Worm (Caenorhabditis elegans) whole organism, L1 larva: ENCODE data around the gene srw-13.
A peak's percentile ranks its signal among the peaks of the same experiment; 100 is the strongest.

ENCODE experiments used
- C04F5.9 ChIP-seq: sonication (generic microtip); optimal IDR thresholded peaks from 2 replicates; lab custom pipeline; 2016; ENCODE audit warnings: missing genetic modification characterization, missing compliant biosample characterization
- C16A3.4 ChIP-seq: fragments of 150-350 bp; optimal IDR thresholded peaks from 2 replicates; lab custom pipeline; 2014; ENCODE audit warnings: missing biosample characterization, missing genetic modification characterization
- F16B12.6 ChIP-seq: fragments of 150-350 bp; optimal IDR thresholded peaks from 2 replicates; lab custom pipeline; 2014; ENCODE audit warnings: missing biosample characterization, missing genetic modification characterization
- Y116A8C.19 ChIP-seq: sonication (generic microtip); optimal IDR thresholded peaks from 2 replicates; lab custom pipeline; 2016; ENCODE audit warnings: missing compliant biosample characterization, missing genetic modification characterization, borderline replicate concordance
- aha-1 ChIP-seq: fragments of 150-350 bp; optimal IDR thresholded peaks from 2 replicates; lab custom pipeline; 2014; ENCODE audit warnings: missing biosample characterization, missing genetic modification characterization
- alr-1 ChIP-seq: fragments of 200-800 bp; sonication (Bioruptor generic); optimal IDR thresholded peaks from 2 replicates; lab custom pipeline; 2018; ENCODE audit warnings: borderline replicate concordance, mild to moderate bottlenecking, missing genetic modification characterization, missing compliant biosample characterization
- aly-2 ChIP-seq: fragments of 150-350 bp; optimal IDR thresholded peaks from 2 replicates; lab custom pipeline; 2014; ENCODE audit warnings: missing biosample characterization, missing genetic modification characterization
- ama-1 ChIP-seq: fragments of 150-350 bp; optimal IDR thresholded peaks from 2 replicates; lab custom pipeline; 2014
- blmp-1 ChIP-seq: fragments of 150-350 bp; optimal IDR thresholded peaks from 2 replicates; lab custom pipeline; 2014; ENCODE audit warnings: missing biosample characterization, missing genetic modification characterization
- ceh-8 ChIP-seq: fragments of 200-800 bp; sonication (Bioruptor generic); optimal IDR thresholded peaks from 2 replicates; lab custom pipeline; 2018; ENCODE audit warnings: mild to moderate bottlenecking, missing genetic modification characterization, moderate library complexity, missing compliant biosample characterization
- ceh-88 ChIP-seq: fragments of 200-800 bp; sonication (Bioruptor generic); IDR thresholded peaks from 2 replicates; pipeline ENCODE4 v1.3.6; 2022; ENCODE audit warnings: missing genetic modification characterization, missing compliant biosample characterization
- ceh-90 ChIP-seq: sonication (generic microtip); optimal IDR thresholded peaks from 2 replicates; lab custom pipeline; 2016; ENCODE audit warnings: missing genetic modification characterization, missing compliant biosample characterization
- dpl-1 ChIP-seq, 3 experiments: fragments of 150-350 bp in 2 of 3; sonication (generic microtip) in 1 of 3; optimal IDR thresholded peaks; 2 replicates each; lab custom pipeline; 2014 to 2017; ENCODE audit warnings: missing biosample characterization in 3 of 3, missing genetic modification characterization in 3 of 3, missing genetic modification reagents in 3 of 3
- dsc-1 ChIP-seq: sonication (generic microtip); optimal IDR thresholded peaks from 2 replicates; lab custom pipeline; 2016; ENCODE audit warnings: mild to moderate bottlenecking, missing genetic modification characterization, missing compliant biosample characterization
- efl-1 ChIP-seq, 4 experiments: fragments of 150-350 bp; optimal IDR thresholded peaks in 3 of 4; peaks in 1 of 4; 1 replicate in 1 of 4; 2 replicates in 3 of 4; lab custom pipeline; 2014; ENCODE audit warnings: missing biosample characterization in 2 of 4, missing genetic modification characterization in 2 of 4, missing genetic modification reagents in 2 of 4
- efl-3 ChIP-seq: fragments of 200-800 bp; sonication (Bioruptor generic); optimal IDR thresholded peaks from 2 replicates; lab custom pipeline; 2018; ENCODE audit warnings: mild to moderate bottlenecking, missing genetic modification characterization, missing compliant biosample characterization
- egl-13 ChIP-seq: sonication (generic microtip); optimal IDR thresholded peaks from 2 replicates; lab custom pipeline; 2016; ENCODE audit warnings: missing genotype, missing genetic modification reagents, missing genetic modification characterization, missing compliant biosample characterization
- fkh-10 ChIP-seq: sonication (generic microtip); optimal IDR thresholded peaks from 2 replicates; lab custom pipeline; 2017; ENCODE audit warnings: missing biosample characterization, missing genetic modification reagents, missing genetic modification characterization
- fkh-4 ChIP-seq: sonication (generic microtip); optimal IDR thresholded peaks from 2 replicates; lab custom pipeline; 2016; ENCODE audit warnings: missing compliant biosample characterization, missing genetic modification characterization, borderline replicate concordance
- fkh-8 ChIP-seq: sonication (generic microtip); optimal IDR thresholded peaks from 2 replicates; lab custom pipeline; 2016; ENCODE audit warnings: mild to moderate bottlenecking, missing genetic modification characterization, missing compliant biosample characterization
- fos-1 ChIP-seq: fragments of 150-350 bp; optimal IDR thresholded peaks from 2 replicates; lab custom pipeline; 2014; ENCODE audit warnings: missing biosample characterization, missing genetic modification characterization
- grh-1 ChIP-seq: fragments of 200-800 bp; sonication (Bioruptor generic); IDR thresholded peaks from 2 replicates; pipeline ENCODE4 v1.3.6; 2022; ENCODE audit warnings: missing genetic modification reagents, missing genetic modification characterization, missing compliant biosample characterization
- hpl-2 ChIP-seq: fragments of 150-350 bp; optimal IDR thresholded peaks from 2 replicates; lab custom pipeline; 2014; ENCODE audit warnings: missing biosample characterization, missing genetic modification reagents, missing genetic modification characterization
- irx-1 ChIP-seq: sonication (generic microtip); optimal IDR thresholded peaks from 2 replicates; lab custom pipeline; 2016; ENCODE audit warnings: missing genetic modification characterization, missing compliant biosample characterization
- jun-1 ChIP-seq: fragments of 150-350 bp; optimal IDR thresholded peaks from 2 replicates; lab custom pipeline; 2014; ENCODE audit warnings: missing biosample characterization, missing genetic modification reagents, missing genetic modification characterization
- lin-13 ChIP-seq: fragments of 150-350 bp; optimal IDR thresholded peaks from 2 replicates; lab custom pipeline; 2014; ENCODE audit warnings: missing biosample characterization, missing genetic modification reagents, missing genetic modification characterization
- lin-14 ChIP-seq: fragments of 200-800 bp; sonication (Bioruptor generic); optimal IDR thresholded peaks from 2 replicates; lab custom pipeline; 2018; ENCODE audit warnings: mild to moderate bottlenecking, missing genetic modification characterization, moderate library complexity, missing compliant biosample characterization
- lin-35 ChIP-seq, 2 experiments: fragments of 150-350 bp; optimal IDR thresholded peaks; 2 replicates each; lab custom pipeline; 2014; ENCODE audit warnings: missing biosample characterization in 2 of 2, missing genetic modification characterization in 2 of 2, missing genetic modification reagents in 2 of 2
- lir-3 ChIP-seq: sonication (generic microtip); optimal IDR thresholded peaks from 2 replicates; lab custom pipeline; 2016; ENCODE audit warnings: mild to moderate bottlenecking, missing genetic modification characterization, moderate library complexity, missing compliant biosample characterization; ENCODE audit not compliant: poor library complexity
- mab-9 ChIP-seq: fragments of 200-800 bp; sonication (Bioruptor generic); IDR thresholded peaks from 2 replicates; pipeline ENCODE4 v1.3.6; 2022; ENCODE audit warnings: missing genetic modification reagents, missing genetic modification characterization, missing compliant biosample characterization
- mdl-1 ChIP-seq, 2 experiments: fragments of 150-350 bp; optimal IDR thresholded peaks; 2 replicates each; lab custom pipeline; 2014 to 2017; ENCODE audit warnings: missing biosample characterization in 2 of 2, missing genetic modification characterization in 2 of 2, inconsistent platforms in 1 of 2
- mep-1 ChIP-seq: fragments of 150-350 bp; optimal IDR thresholded peaks from 2 replicates; lab custom pipeline; 2014; ENCODE audit warnings: missing biosample characterization, missing genetic modification characterization
- nhr-12 ChIP-seq: sonication (generic microtip); optimal IDR thresholded peaks from 2 replicates; lab custom pipeline; 2017; ENCODE audit warnings: missing biosample characterization, missing genetic modification characterization
- nhr-19 ChIP-seq: fragments of 200-800 bp; sonication (Bioruptor generic); conservative IDR thresholded peaks from 2 replicates; pipeline ENCODE4 v1.3.6; 2022; ENCODE audit warnings: missing genetic modification characterization, missing compliant biosample characterization
- nhr-20 ChIP-seq: sonication (generic microtip); optimal IDR thresholded peaks from 2 replicates; lab custom pipeline; 2016; ENCODE audit warnings: mild to moderate bottlenecking, missing genetic modification characterization, missing compliant biosample characterization
- nhr-237 ChIP-seq: fragments of 150-350 bp; optimal IDR thresholded peaks from 2 replicates; lab custom pipeline; 2014; ENCODE audit warnings: missing biosample characterization, missing genetic modification characterization
- nhr-28 ChIP-seq: fragments of 150-350 bp; optimal IDR thresholded peaks from 2 replicates; lab custom pipeline; 2014; ENCODE audit warnings: missing biosample characterization, missing genetic modification characterization
- nhr-71 ChIP-seq: sonication (generic microtip); optimal IDR thresholded peaks from 2 replicates; lab custom pipeline; 2016; ENCODE audit warnings: mild to moderate bottlenecking, missing genetic modification characterization, moderate library complexity, missing compliant biosample characterization
- nhr-76 ChIP-seq: sonication (generic microtip); optimal IDR thresholded peaks from 2 replicates; lab custom pipeline; 2017; ENCODE audit warnings: missing biosample characterization, missing genetic modification characterization
- nhr-90 ChIP-seq: sonication (generic microtip); optimal IDR thresholded peaks from 2 replicates; lab custom pipeline; 2016; ENCODE audit warnings: mild to moderate bottlenecking, missing genetic modification characterization, missing compliant biosample characterization; ENCODE audit not compliant: poor library complexity
- pax-3 ChIP-seq: fragments of 200-800 bp; sonication (Bioruptor generic); optimal IDR thresholded peaks from 2 replicates; lab custom pipeline; 2018; ENCODE audit warnings: mild to moderate bottlenecking, missing genetic modification characterization, moderate library complexity, missing compliant biosample characterization
- pqm-1 ChIP-seq: sonication (generic microtip); optimal IDR thresholded peaks from 3 replicates; lab custom pipeline; 2017; ENCODE audit warnings: missing biosample characterization, missing genetic modification characterization
- rnt-1 ChIP-seq: sonication (generic microtip); optimal IDR thresholded peaks from 2 replicates; lab custom pipeline; 2016; ENCODE audit warnings: mild to moderate bottlenecking, missing genetic modification characterization, moderate library complexity, missing compliant biosample characterization
- tlp-1 ChIP-seq: fragments of 150-350 bp; optimal IDR thresholded peaks from 2 replicates; lab custom pipeline; 2014; ENCODE audit warnings: missing biosample characterization, missing genetic modification characterization
- unc-130 ChIP-seq: fragments of 150-350 bp; optimal IDR thresholded peaks from 2 replicates; lab custom pipeline; 2017; ENCODE audit warnings: missing biosample characterization, missing genetic modification characterization, inconsistent platforms
- unc-30 ChIP-seq: sonication (generic microtip); optimal IDR thresholded peaks from 2 replicates; lab custom pipeline; 2017; ENCODE audit warnings: missing biosample characterization, missing genetic modification characterization
- unc-62 ChIP-seq: fragments of 150-350 bp; optimal IDR thresholded peaks from 2 replicates; lab custom pipeline; 2014; ENCODE audit warnings: missing biosample characterization, missing genetic modification reagents, missing genetic modification characterization
- unc-86 ChIP-seq: sonication (generic microtip); optimal IDR thresholded peaks from 2 replicates; lab custom pipeline; 2016; ENCODE audit warnings: missing genetic modification characterization, missing compliant biosample characterization
- unc-98 ChIP-seq: fragments of 200-800 bp; sonication (Bioruptor generic); IDR thresholded peaks from 2 replicates; pipeline ENCODE4 v1.3.6; 2022; ENCODE audit warnings: missing genetic modification characterization, missing compliant biosample characterization
- vab-15 ChIP-seq: sonication (generic microtip); optimal IDR thresholded peaks from 2 replicates; lab custom pipeline; 2017; ENCODE audit warnings: missing genotype, mild to moderate bottlenecking, missing genetic modification characterization, missing compliant biosample characterization
- xbp-1 ChIP-seq: sonication (generic microtip); optimal IDR thresholded peaks from 2 replicates; lab custom pipeline; 2016; ENCODE audit warnings: missing genetic modification characterization, missing compliant biosample characterization
- ztf-11 ChIP-seq, 2 experiments: sonication (generic microtip); optimal IDR thresholded peaks; 2 replicates each; lab custom pipeline; 2016 to 2017; ENCODE audit warnings: missing genetic modification characterization in 2 of 2, missing biosample characterization in 1 of 2, missing compliant biosample characterization in 1 of 2

srw-13 gene

ce11 chrV:15189567-15189966 lies 42.7 kb upstream of the srw-13 start, which contains the start of gene cyn-3:
cyn-3 (plus strand) TSS chrV:15189927.
- TF ChIP-seq efl-3 (GFP tag; lab: Kevin White, UChicago) (no peak), lin-14 (peak; percentile 92), aha-1 (peak; percentile 56), unc-98 (GFP tag; lab: Robert Waterston, UW) (peak; percentile 8; the same call in 1 of the 2 replicates), vab-15 (peak; percentile 57), nhr-28 (no peak), alr-1 (tag; lab: Kevin White, UChicago) (no peak), unc-62 (GFP tag; lab: Kevin White, UChicago) (no peak), tlp-1 (no peak), ama-1 (lab: Kevin White, UChicago) (peak; percentile 66), dpl-1 (GFP tag; optimal IDR thresholded peaks at IDR 0.05; lab: Kevin White, UChicago) (peak; percentile 99), pax-3 (peak; percentile 92), blmp-1 (peak; percentile 91), F16B12.6 (tag; lab: Kevin White, UChicago) (peak; percentile 74), xbp-1 (peak; percentile 92), Y116A8C.19 (tag; lab: Kevin White, UChicago) (no peak), dsc-1 (peak; percentile 88), hpl-2 (no peak), rnt-1 (tag; lab: Kevin White, UChicago) (peak; percentile 92), ceh-88 (0 out of 2 replicates have a peak, but pooled peaks have one; percentile 27), fkh-10 (GFP tag; lab: Kevin White, UChicago) (peak; percentile 56), ztf-11 (tag; optimal IDR thresholded peaks at IDR 0.05; lab: Kevin White, UChicago) (peak in 1 of 2 experiments; percentile 17), fos-1 (tag; lab: Kevin White, UChicago) (peak; percentile 90), nhr-90 (tag; lab: Kevin White, UChicago) (peak; percentile 85), C04F5.9 (tag; lab: Kevin White, UChicago) (no peak), lir-3 (tag; lab: Kevin White, UChicago) (peak; percentile 64), mab-9 (GFP tag; lab: Robert Waterston, UW) (0 out of 2 replicates have a peak, but pooled peaks have one; percentile 26), nhr-237 (tag; lab: Kevin White, UChicago) (peak; percentile 77), C16A3.4 (peak; percentile 95), unc-30 (tag; lab: Kevin White, UChicago) (no peak), jun-1 (tag; lab: Kevin White, UChicago) (peak; percentile 88), aly-2 (tag; lab: Kevin White, UChicago) (peak; percentile 83), unc-130 (tag; lab: Kevin White, UChicago) (peak; percentile 83), unc-86 (tag; lab: Kevin White, UChicago) (peak; percentile 90), fkh-4 (tag; lab: Kevin White, UChicago) (peak; percentile 31), lin-13 (GFP tag; lab: Kevin White, UChicago) (peak; percentile 89), nhr-76 (tag; lab: Kevin White, UChicago) (no peak), nhr-12 (tag; lab: Kevin White, UChicago) (no peak), fkh-8 (tag; lab: Kevin White, UChicago) (peak; percentile 89), mdl-1 (tag; optimal IDR thresholded peaks at IDR 0.05; lab: Kevin White, UChicago) (peak in 1 of 2 experiments; percentile 85), nhr-20 (peak; percentile 93), lin-35 (GFP tag; optimal IDR thresholded peaks at IDR 0.05; lab: Kevin White, UChicago) (peak; percentile 100), pqm-1 (tag; lab: Kevin White, UChicago) (no peak), mep-1 (tag; lab: Kevin White, UChicago) (peak; percentile 92), efl-1 (optimal IDR thresholded peaks at IDR 0.05; lab: Kevin White, UChicago) (peak; percentile 91 to 100), efl-1 (GFP tag; optimal IDR thresholded peaks at IDR 0.05 in 1 of 2; lab: Kevin White, UChicago) (peak; percentile 99 to 100), ceh-90 (tag; lab: Kevin White, UChicago) (no peak), ceh-8 (GFP tag; lab: Kevin White, UChicago) (peak; percentile 10), nhr-19 (GFP tag; lab: Robert Waterston, UW) (peak; percentile 92), nhr-71 (tag; lab: Kevin White, UChicago) (peak; percentile 95), irx-1 (tag; lab: Kevin White, UChicago) (peak; percentile 83), grh-1 (peak; percentile 87), egl-13 (tag; lab: Kevin White, UChicago) (peak; percentile 79)
